Fruit fly (Drosophila melanogaster) whole organism, pupa: ENCODE measurements around the gene CG7156.

Experiments used
- CG10348 ChIP-seq: fragments of 200-800 bp; sonication (Bioruptor generic); IDR thresholded peaks from 2 replicates; pipeline ENCODE4 v1.3.6; 2022; ENCODE audit warnings: missing biosample characterization, missing genetic modification characterization
- CG12605 ChIP-seq: fragments of 200-800 bp; sonication (Bioruptor generic); IDR thresholded peaks from 2 replicates; pipeline ENCODE4 v1.3.6; 2022; ENCODE audit warnings: missing biosample characterization, missing genetic modification characterization
- CG13204 ChIP-seq: fragments of 200-800 bp; sonication (Bioruptor generic); optimal IDR thresholded peaks from 2 replicates; lab custom pipeline; 2018; ENCODE audit warnings: missing biosample characterization, mild to moderate bottlenecking, missing genetic modification characterization, moderate library complexity
- CG14655 ChIP-seq: fragments of 200-800 bp; sonication (Bioruptor generic); optimal IDR thresholded peaks from 3 replicates; lab custom pipeline; 2017; ENCODE audit warnings: mild to moderate bottlenecking, missing biosample characterization, missing genetic modification reagents, missing genetic modification characterization
- CG15710 ChIP-seq: fragments of 200-800 bp; sonication (Bioruptor generic); optimal IDR thresholded peaks from 2 replicates; lab custom pipeline; 2018; ENCODE audit warnings: missing biosample characterization, mild to moderate bottlenecking, missing genetic modification characterization, moderate library complexity
- CG17806 ChIP-seq: fragments of 200-800 bp; sonication (Bioruptor generic); optimal IDR thresholded peaks from 2 replicates; lab custom pipeline; 2018; ENCODE audit warnings: missing biosample characterization, mild to moderate bottlenecking, missing genetic modification characterization, moderate library complexity
- CG32121 ChIP-seq: fragments of 200-800 bp; sonication (Bioruptor generic); IDR thresholded peaks from 2 replicates; pipeline ENCODE4 v1.3.6; 2022; ENCODE audit warnings: missing biosample characterization, missing genetic modification characterization
- CG34367 ChIP-seq: fragments of 200-800 bp; sonication (Bioruptor generic); optimal IDR thresholded peaks from 2 replicates; lab custom pipeline; 2018; ENCODE audit warnings: missing biosample characterization, mild to moderate bottlenecking, missing genetic modification characterization
- CG4496 ChIP-seq: fragments of 200-800 bp; sonication (Bioruptor generic); IDR thresholded peaks from 3 replicates; pipeline ENCODE4 v1.3.6; 2022; ENCODE audit warnings: missing biosample characterization, missing genetic modification characterization
- CG8159 ChIP-seq: fragments of 200-800 bp; sonication (Bioruptor generic); optimal IDR thresholded peaks from 3 replicates; lab custom pipeline; 2018; ENCODE audit warnings: missing biosample characterization, mild to moderate bottlenecking, missing genetic modification characterization, moderate library complexity
- CG8301 ChIP-seq: fragments of 200-800 bp; sonication (Bioruptor generic); optimal IDR thresholded peaks from 2 replicates; lab custom pipeline; 2018; ENCODE audit warnings: missing biosample characterization, mild to moderate bottlenecking, missing genetic modification characterization
- CG9948 ChIP-seq: fragments of 200-800 bp; sonication (Bioruptor generic); optimal IDR thresholded peaks from 2 replicates; lab custom pipeline; 2018; ENCODE audit warnings: missing biosample characterization, mild to moderate bottlenecking, missing genetic modification characterization, moderate library complexity
- D1 ChIP-seq: fragments of 200-800 bp; sonication (Bioruptor generic); optimal IDR thresholded peaks from 2 replicates; lab custom pipeline; 2018; ENCODE audit warnings: missing biosample characterization, mild to moderate bottlenecking, missing genetic modification characterization, moderate library complexity
- EcR ChIP-seq: fragments of 200-800 bp; sonication (Bioruptor generic); optimal IDR thresholded peaks from 3 replicates; lab custom pipeline; 2019; ENCODE audit warnings: missing biosample characterization, missing genetic modification characterization, mild to moderate bottlenecking, moderate library complexity, missing genetic modification reagents
- Ets98B ChIP-seq: fragments of 200-800 bp; sonication (Bioruptor generic); IDR thresholded peaks from 2 replicates; pipeline ENCODE4 v1.3.6; 2022; ENCODE audit warnings: missing biosample characterization, missing genetic modification characterization
- Pif1A ChIP-seq: fragments of 200-800 bp; sonication (Bioruptor generic); optimal IDR thresholded peaks from 3 replicates; lab custom pipeline; 2016; ENCODE audit warnings: missing biosample characterization, missing genetic modification characterization
- Pif1B ChIP-seq: fragments of 200-800 bp; sonication (Bioruptor generic); optimal IDR thresholded peaks from 3 replicates; lab custom pipeline; 2016; ENCODE audit warnings: missing biosample characterization, missing genetic modification characterization
- Snoo ChIP-seq: fragments of 200-800 bp; sonication (Bioruptor generic); optimal IDR thresholded peaks from 3 replicates; lab custom pipeline; 2017; ENCODE audit warnings: missing biosample characterization, mild to moderate bottlenecking, missing genetic modification characterization, inconsistent platforms
- fd96Ca ChIP-seq: fragments of 200-800 bp; sonication (Bioruptor generic); IDR thresholded peaks from 3 replicates; pipeline ENCODE4 v1.3.6; 2022; ENCODE audit warnings: missing biosample characterization, missing genetic modification characterization
- gl ChIP-seq: fragments of 200-800 bp; sonication (Bioruptor generic); optimal IDR thresholded peaks from 2 replicates; lab custom pipeline; 2018; ENCODE audit warnings: missing biosample characterization, mild to moderate bottlenecking, missing genetic modification characterization
- rn ChIP-seq: fragments of 200-800 bp; sonication (Bioruptor generic); IDR thresholded peaks from 2 replicates; pipeline ENCODE4 v1.3.6; 2022; ENCODE audit warnings: missing biosample characterization, missing genetic modification characterization

CG7156 gene

DNA sequence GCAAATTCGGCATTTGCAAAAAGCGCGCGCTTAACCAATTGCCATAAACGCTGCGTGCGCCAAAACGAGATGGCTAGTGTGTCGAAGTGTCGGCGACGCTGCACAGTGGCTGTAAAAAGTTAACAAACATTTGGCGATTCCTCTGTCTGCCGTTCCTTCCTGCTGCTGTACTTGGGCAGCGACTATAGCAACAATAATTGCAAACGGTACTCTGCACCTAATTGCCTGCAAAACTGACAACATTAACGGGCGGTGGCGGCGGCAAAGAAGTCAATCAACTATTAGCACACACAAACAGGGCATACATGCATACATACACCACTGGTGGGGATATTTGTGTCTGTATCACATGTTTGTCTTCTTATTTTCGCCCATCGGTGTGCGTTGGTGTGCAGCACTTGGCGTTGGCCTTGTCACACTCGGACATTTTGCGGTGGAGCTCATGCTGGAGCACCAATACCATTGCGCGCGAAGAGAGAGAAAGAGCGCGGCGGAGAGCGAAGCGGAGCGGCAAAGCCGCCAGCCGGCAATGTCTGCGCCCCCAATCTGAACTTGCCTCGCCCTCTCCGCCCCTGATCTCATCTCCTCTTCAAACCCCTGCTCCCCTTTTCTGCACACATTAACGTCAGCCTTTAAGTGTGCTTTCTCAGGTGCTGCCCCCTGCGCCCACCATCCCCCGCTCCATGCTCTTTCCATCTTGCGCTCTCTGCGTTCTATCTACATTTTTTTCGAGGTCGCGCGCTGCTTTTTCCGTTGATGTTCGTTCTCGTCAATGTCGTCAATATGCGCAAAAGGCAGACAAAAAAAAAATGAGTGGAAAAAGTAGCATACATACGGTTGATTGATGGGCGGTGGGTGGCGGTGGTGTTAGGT lies 2.4 kb upstream of the CG7156 start:
- TF ChIP-seq CG12605 (GFP tag; lab: Robert Waterston, UW) (peak; percentile 13; the same call in 1 of the 2 replicates), EcR (peak; percentile 93), CG17806 (tag; lab: Kevin White, UChicago) (no peak), CG32121 (GFP tag; lab: Robert Waterston, UW) (peak; percentile 36; the same call in 1 of the 2 replicates), fd96Ca (GFP tag; lab: Robert Waterston, UW) (peak; percentile 39; the same call in 1 of the 3 replicates), CG9948 (tag; lab: Kevin White, UChicago) (no peak), CG8159 (tag; lab: Kevin White, UChicago) (no peak), CG34367 (tag; lab: Kevin White, UChicago) (no peak), D1 (tag; lab: Kevin White, UChicago) (no peak), CG8301 (tag; lab: Kevin White, UChicago) (peak; percentile 4), Ets98B (GFP tag; lab: Robert Waterston, UW) (peak; percentile 61), Snoo (tag; lab: Kevin White, UChicago) (peak; percentile 31), CG15710 (no peak), CG14655 (GFP tag; lab: Kevin White, UChicago) (no peak), rn (GFP tag; lab: Robert Waterston, UW) (no peak), gl (tag; lab: Kevin White, UChicago) (no peak), Pif1B (GFP tag; lab: Kevin White, UChicago) (peak; percentile 2), CG4496 (GFP tag; lab: Robert Waterston, UW) (no peak), Pif1A (GFP tag; lab: Kevin White, UChicago) (peak; percentile 19), CG13204 (GFP tag; lab: Kevin White, UChicago) (peak; percentile 87), CG10348 (GFP tag; lab: Robert Waterston, UW) (no peak)

- TF ChIP-seq Snoo (tag; lab: Kevin White, UChicago) = peak; percentile 37
- TF ChIP-seq CG8301 (tag; lab: Kevin White, UChicago) = peak; percentile 9
- peak; percentile 16 for TF ChIP-seq CG8159 (tag; lab: Kevin White, UChicago)
- peak; percentile 67 for TF ChIP-seq CG4496 (GFP tag; lab: Robert Waterston, UW)
- TF ChIP-seq rn (GFP tag; lab: Robert Waterston, UW) = no peak
- no peak for TF ChIP-seq CG12605 (GFP tag; lab: Robert Waterston, UW)
- TF ChIP-seq CG13204 (GFP tag; lab: Kevin White, UChicago) = no peak
- TF ChIP-seq EcR = no peak
- no peak for TF ChIP-seq CG17806 (tag; lab: Kevin White, UChicago)
- TF ChIP-seq gl (tag; lab: Kevin White, UChicago) = no peak
- TF ChIP-seq CG32121 (GFP tag; lab: Robert Waterston, UW) = peak; percentile 55; the same call in 1 of the 2 replicates
- TF ChIP-seq CG15710 = peak; percentile 11
- no peak for TF ChIP-seq D1 (tag; lab: Kevin White, UChicago)
- no peak for TF ChIP-seq CG9948 (tag; lab: Kevin White, UChicago)
- peak; percentile 41 for TF ChIP-seq Pif1A (GFP tag; lab: Kevin White, UChicago)
- TF ChIP-seq CG14655 (GFP tag; lab: Kevin White, UChicago) = peak; percentile 39
- peak; percentile 71 for TF ChIP-seq fd96Ca (GFP tag; lab: Robert Waterston, UW)
- peak; percentile 71 for TF ChIP-seq Ets98B (GFP tag; lab: Robert Waterston, UW)
- TF ChIP-seq Pif1B (GFP tag; lab: Kevin White, UChicago) = peak; percentile 39
- no peak for TF ChIP-seq CG10348 (GFP tag; lab: Robert Waterston, UW)
- TF ChIP-seq CG34367 (tag; lab: Kevin White, UChicago) = no peak
Observed at dm6 chr3R:18243718-18244170, 1.8 kb upstream of the CG7156 start.

dm6 chr3R:18243000-18243399 lies 1.0 kb upstream of the CG7156 start:
- no peak for TF ChIP-seq CG15710
- TF ChIP-seq CG10348 (GFP tag; lab: Robert Waterston, UW) = no peak

DNA sequence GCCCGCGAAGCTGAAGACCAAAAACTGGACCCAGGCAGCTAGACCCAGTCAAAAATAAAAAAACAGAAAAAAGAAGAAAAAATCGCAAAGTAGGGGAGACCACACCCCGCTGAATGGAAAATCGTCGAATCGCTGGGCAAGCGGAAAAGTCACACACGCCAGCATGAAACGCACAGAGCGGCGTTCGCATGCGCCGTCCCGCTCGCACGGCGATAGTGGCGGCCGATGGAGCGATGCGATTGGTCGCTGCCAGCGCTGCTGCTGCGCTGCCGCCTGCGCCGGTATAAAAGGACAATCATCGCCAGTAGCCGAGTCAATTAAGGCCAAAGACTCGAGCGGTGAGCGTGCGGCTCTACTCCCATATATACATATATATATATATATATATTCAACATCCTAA lies 6.1 kb downstream of the CG7156 start, which contains the start of gene repo:
TSS of gene repo (plus strand) at position 314 of the 400 bp plus-strand sequence.
- no peak for TF ChIP-seq D1 (tag; lab: Kevin White, UChicago)
- TF ChIP-seq CG13204 (GFP tag; lab: Kevin White, UChicago) = peak; percentile 3
- peak; percentile 61; the same call in 2 of the 3 replicates for TF ChIP-seq CG4496 (GFP tag; lab: Robert Waterston, UW)

dm6 chr3R:18234699-18235257 lies 7.2 kb downstream of the CG7156 start:
- TF ChIP-seq fd96Ca (GFP tag; lab: Robert Waterston, UW) (0 out of 3 replicates have a peak, but pooled peaks have one; percentile 14), Ets98B (GFP tag; lab: Robert Waterston, UW) (no peak), CG14655 (GFP tag; lab: Kevin White, UChicago) (no peak), Pif1A (GFP tag; lab: Kevin White, UChicago) (no peak), rn (GFP tag; lab: Robert Waterston, UW) (no peak)
